Worm (Caenorhabditis elegans) whole organism, L4 larva: ENCODE results near the gene ZC239.4.
"Not testable (repeated sequence)": the region's sequence is repeated elsewhere in the genome, so short reads cannot be mapped to it uniquely, and the experiment has no call there.

Experiments
- F44E2.7 ChIP-seq: fragments of 200-800 bp; sonication (Bioruptor generic); IDR thresholded peaks from 2 replicates; pipeline ENCODE4 v2.1.2; 2022; ENCODE audit warnings: missing genetic modification characterization, missing compliant biosample characterization
- R02D3.7 ChIP-seq: fragments of 150-350 bp; sonication (generic microtip); optimal IDR thresholded peaks from 3 replicates; lab custom pipeline; 2014; ENCODE audit warnings: missing biosample characterization, missing genetic modification characterization
- Y75B8A.6 ChIP-seq: fragments of 200-800 bp; sonication (Bioruptor generic); IDR thresholded peaks from 2 replicates; pipeline ENCODE4 v1.3.6; 2022; ENCODE audit warnings: missing genetic modification reagents, missing genetic modification characterization, missing compliant biosample characterization
- ZK337.2 ChIP-seq: fragments of 200-800 bp; sonication (Bioruptor generic); IDR thresholded peaks from 2 replicates; pipeline ENCODE4 v1.3.6; 2022; ENCODE audit warnings: missing genetic modification reagents, missing genetic modification characterization, missing compliant biosample characterization
- ZK546.5 ChIP-seq, 2 experiments: sonication (generic microtip); optimal IDR thresholded peaks; 2 replicates each; lab custom pipeline; 2017; ENCODE audit warnings: missing biosample characterization in 2 of 2, missing genetic modification characterization in 2 of 2
- ctbp-1 ChIP-seq: fragments of 200-800 bp; sonication (Bioruptor generic); IDR thresholded peaks from 2 replicates; pipeline ENCODE4 v1.3.6; 2022; ENCODE audit warnings: missing genetic modification reagents, missing genetic modification characterization, missing compliant biosample characterization
- daf-12 ChIP-seq: fragments of 150-350 bp; optimal IDR thresholded peaks from 2 replicates; lab custom pipeline; 2014; ENCODE audit warnings: missing biosample characterization, missing genetic modification reagents, missing genetic modification characterization
- dmd-6 ChIP-seq: fragments of 200-800 bp; sonication (Bioruptor generic); IDR thresholded peaks from 2 replicates; pipeline ENCODE4 v1.3.6; 2022; ENCODE audit warnings: missing genetic modification reagents, missing genetic modification characterization, missing compliant biosample characterization
- dmd-8 ChIP-seq: fragments of 200-800 bp; sonication (Bioruptor generic); IDR thresholded peaks from 2 replicates; pipeline ENCODE4 v1.3.6; 2022; ENCODE audit warnings: missing genetic modification characterization, missing compliant biosample characterization
- dpl-1 ChIP-seq: fragments of 150-350 bp; optimal IDR thresholded peaks from 2 replicates; lab custom pipeline; 2014; ENCODE audit warnings: missing biosample characterization, missing genetic modification reagents, missing genetic modification characterization
- hmg-1.1 ChIP-seq: fragments of 200-800 bp; sonication (Bioruptor generic); IDR thresholded peaks from 2 replicates; pipeline ENCODE4 v1.3.6; 2022; ENCODE audit warnings: missing genetic modification reagents, missing genetic modification characterization, missing compliant biosample characterization
- lin-1 ChIP-seq: fragments of 200-800 bp; sonication (Bioruptor generic); IDR thresholded peaks from 2 replicates; pipeline ENCODE4 v1.3.6; 2022; ENCODE audit warnings: missing genetic modification reagents, missing genetic modification characterization, missing compliant biosample characterization
- lin-15B ChIP-seq: fragments of 150-350 bp; sonication (generic microtip); optimal IDR thresholded peaks from 3 replicates; lab custom pipeline; 2014; ENCODE audit warnings: missing biosample characterization, missing genetic modification characterization
- lin-29 ChIP-seq: fragments of 200-800 bp; sonication (Bioruptor generic); IDR thresholded peaks from 2 replicates; pipeline ENCODE4 v1.3.6; 2022; ENCODE audit warnings: missing genetic modification reagents, missing genetic modification characterization, missing compliant biosample characterization
- lsy-2 ChIP-seq, 2 experiments: fragments of 150-350 bp in 1 of 2; sonication (generic microtip) in 1 of 2; optimal IDR thresholded peaks; 2 replicates each; lab custom pipeline; 2014 to 2017; ENCODE audit warnings: missing biosample characterization in 2 of 2, missing genetic modification characterization in 2 of 2
- mdt-29 ChIP-seq: fragments of 200-800 bp; sonication (Bioruptor generic); IDR thresholded peaks from 2 replicates; pipeline ENCODE4 v1.3.6; 2022; ENCODE audit warnings: missing genetic modification reagents, missing genetic modification characterization, missing compliant biosample characterization
- nhr-102 ChIP-seq: sonication (generic microtip); optimal IDR thresholded peaks from 2 replicates; lab custom pipeline; 2016; ENCODE audit warnings: mild to moderate bottlenecking, missing genetic modification characterization, moderate library complexity, missing compliant biosample characterization
- nhr-11 ChIP-seq: fragments of 150-350 bp; optimal IDR thresholded peaks from 2 replicates; lab custom pipeline; 2014; ENCODE audit warnings: missing biosample characterization, missing genetic modification characterization
- nhr-111 ChIP-seq: fragments of 200-800 bp; sonication (Bioruptor generic); optimal IDR thresholded peaks from 2 replicates; lab custom pipeline; 2018; ENCODE audit warnings: mild to moderate bottlenecking, missing genetic modification characterization, missing compliant biosample characterization
- nhr-237 ChIP-seq: sonication (generic microtip); optimal IDR thresholded peaks from 2 replicates; lab custom pipeline; 2017; ENCODE audit warnings: missing biosample characterization, missing genetic modification characterization
- nhr-25 ChIP-seq: sonication (generic microtip); optimal IDR thresholded peaks from 2 replicates; lab custom pipeline; 2017; ENCODE audit warnings: missing genetic modification characterization, mild to moderate bottlenecking, missing compliant biosample characterization, antibody characterized with exemption, moderate library complexity, borderline replicate concordance; ENCODE audit not compliant: insufficient read depth
- nhr-77 ChIP-seq: fragments of 150-350 bp; optimal IDR thresholded peaks from 2 replicates; lab custom pipeline; 2014; ENCODE audit warnings: missing biosample characterization, missing genetic modification characterization
- pha-4 ChIP-seq, 2 experiments: fragments of 150-350 bp in 1 of 2; fragments of 200-800 bp in 1 of 2; sonication (Bioruptor generic) in 1 of 2; IDR thresholded peaks in 1 of 2; optimal IDR thresholded peaks in 1 of 2; 2 replicates each; pipeline versions ENCODE4 v1.3.6 to Lab custom; 2014 to 2022; ENCODE audit warnings: missing genetic modification characterization in 2 of 2, missing genetic modification reagents in 2 of 2, missing biosample characterization in 1 of 2, missing compliant biosample characterization in 1 of 2
- php-3 ChIP-seq: fragments of 200-800 bp; sonication (Bioruptor generic); IDR thresholded peaks from 2 replicates; pipeline ENCODE4 v1.3.6; 2022; ENCODE audit warnings: missing genetic modification reagents, missing genetic modification characterization, missing compliant biosample characterization
- pqm-1 ChIP-seq: sonication (generic microtip); optimal IDR thresholded peaks from 2 replicates; lab custom pipeline; 2017; ENCODE audit warnings: missing biosample characterization, missing genetic modification characterization
- rbr-2 ChIP-seq: sonication (generic microtip); optimal IDR thresholded peaks from 2 replicates; lab custom pipeline; 2016; ENCODE audit warnings: missing genotype, missing genetic modification characterization, missing compliant biosample characterization
- saeg-2 ChIP-seq: fragments of 200-800 bp; sonication (Bioruptor generic); IDR thresholded peaks from 2 replicates; pipeline ENCODE4 v1.3.6; 2022; ENCODE audit warnings: missing genetic modification reagents, missing genetic modification characterization, missing compliant biosample characterization
- sdz-12 ChIP-seq: fragments of 200-800 bp; sonication (Bioruptor generic); optimal IDR thresholded peaks from 2 replicates; lab custom pipeline; 2018; ENCODE audit warnings: mild to moderate bottlenecking, missing genetic modification characterization, missing compliant biosample characterization
- set-16 ChIP-seq: fragments of 200-800 bp; sonication (Bioruptor generic); IDR thresholded peaks from 2 replicates; pipeline ENCODE4 v1.3.6; 2022; ENCODE audit warnings: missing genetic modification reagents, missing genetic modification characterization, missing compliant biosample characterization
- skn-1 ChIP-seq: fragments of 150-350 bp; optimal IDR thresholded peaks from 2 replicates; lab custom pipeline; 2014; ENCODE audit warnings: missing biosample characterization, missing genetic modification characterization
- unc-130 ChIP-seq: sonication (generic microtip); optimal IDR thresholded peaks from 2 replicates; lab custom pipeline; 2016; ENCODE audit warnings: missing genetic modification reagents, missing genetic modification characterization, missing compliant biosample characterization
- zip-2 ChIP-seq: fragments of 150-350 bp; optimal IDR thresholded peaks from 2 replicates; lab custom pipeline; 2014; ENCODE audit warnings: missing biosample characterization, missing genetic modification characterization

ZC239.4 gene

ce11 chrII:3213898-3214297 lies at the start of gene ZC239.4:
Gene ZC239.4 (plus strand): TSS chrII:3214198.
- TF ChIP-seq Y75B8A.6 (GFP tag; lab: Robert Waterston, UW) = no peak
- no peak for TF ChIP-seq zip-2 (tag; lab: Kevin White, UChicago)
- TF ChIP-seq lin-15B (tag; lab: Kevin White, UChicago) = no peak
- TF ChIP-seq php-3 (GFP tag; lab: Robert Waterston, UW) = no peak
- no peak for TF ChIP-seq rbr-2 (tag; lab: Kevin White, UChicago)
- TF ChIP-seq set-16 (GFP tag; lab: Robert Waterston, UW) = no peak
- no peak for TF ChIP-seq nhr-11 (tag; lab: Kevin White, UChicago)
- no peak for TF ChIP-seq nhr-237 (tag; lab: Kevin White, UChicago)
- no peak for TF ChIP-seq nhr-111
- TF ChIP-seq dmd-6 (GFP tag; lab: Robert Waterston, UW) = no peak
- TF ChIP-seq ctbp-1 = no peak
- no peak for TF ChIP-seq mdt-29 (GFP tag; lab: Robert Waterston, UW)
- TF ChIP-seq R02D3.7 (tag; lab: Kevin White, UChicago) = no peak
- TF ChIP-seq skn-1 (tag; lab: Kevin White, UChicago) = no peak
- TF ChIP-seq F44E2.7 (GFP tag; lab: Robert Waterston, UW) = no peak
- TF ChIP-seq ZK546.5 (tag; optimal IDR thresholded peaks at IDR 0.05; lab: Kevin White, UChicago) = no peak
- no peak for TF ChIP-seq nhr-25 (tag; lab: Kevin White, UChicago)
- TF ChIP-seq pqm-1 (tag; lab: Kevin White, UChicago) = no peak
- TF ChIP-seq, all 104 proteins: peak for 0

- TF ChIP-seq mdt-29 (GFP tag; lab: Robert Waterston, UW) = no peak
- TF ChIP-seq dmd-8 (GFP tag; lab: Robert Waterston, UW) = no peak
- TF ChIP-seq nhr-77 (tag; lab: Kevin White, UChicago) = no peak
- no peak for TF ChIP-seq hmg-1.1 (GFP tag; lab: Robert Waterston, UW)
- no peak for TF ChIP-seq nhr-102 (tag; lab: Kevin White, UChicago)
- TF ChIP-seq saeg-2 = no peak
- TF ChIP-seq ZK337.2 (GFP tag; lab: Robert Waterston, UW) = no peak
- TF ChIP-seq lsy-2 (tag; optimal IDR thresholded peaks at IDR 0.05; lab: Kevin White, UChicago) = no peak
Measured at ce11 chrII:3170089-3170488, 43.9 kb upstream of the ZC239.4 start, which contains the start of gene fbxc-55. Gene fbxc-55 (minus strand): TSS chrII:3170189.

- TF ChIP-seq unc-130 (GFP tag; lab: Kevin White, UChicago) = no peak
Measured at ce11 chrII:3172176-3172575, 41.8 kb upstream of the ZC239.4 start, which contains the start of gene Y27F2A.10. Gene Y27F2A.10 (minus strand): TSS chrII:3172276.

- not testable (repeated sequence) for TF ChIP-seq daf-12; dpl-1 (GFP tag; lab: Kevin White, UChicago); pha-4 (GFP tag; IDR thresholded peaks at IDR 0.05; lab: Robert Waterston, UW); pha-4 (tag; optimal IDR thresholded peaks at IDR 0.05; lab: Kevin White, UChicago)
Measured at ce11 chrII:3177663-3178062, 36.3 kb upstream of the ZC239.4 start, which contains the start of gene sri-40. Gene sri-40 (plus strand): TSS chrII:3177963.

ce11 chrII:3183300-3183840 lies 30.6 kb upstream of the ZC239.4 start, which contains the start of the genes Y27F2A.6 and Y27F2A.8:
Gene Y27F2A.6 (minus strand): TSS chrII:3183400.
Gene Y27F2A.8 (plus strand): TSS chrII:3183790.
- not testable (repeated sequence) for TF ChIP-seq lin-29 (GFP tag; lab: Robert Waterston, UW); lin-1 (GFP tag; lab: Robert Waterston, UW); sdz-12 (GFP tag; lab: Kevin White, UChicago)
